Worm (Caenorhabditis elegans) whole organism, young adult: ENCODE results near the gene W01C8.1.

Experiments used
- B0035.1 ChIP-seq: sonication (generic microtip); optimal IDR thresholded peaks from 2 replicates; lab custom pipeline; 2016; ENCODE audit warnings: missing genetic modification characterization, mild to moderate bottlenecking, missing compliant biosample characterization, missing genotype, missing genetic modification reagents
- C06A6.2 ChIP-seq: fragments of 200-800 bp; sonication (Bioruptor generic); conservative IDR thresholded peaks from 2 replicates; pipeline ENCODE4 v1.3.6; 2022; ENCODE audit warnings: missing genetic modification characterization, missing compliant biosample characterization
- F22D6.2 ChIP-seq: sonication (generic microtip); optimal IDR thresholded peaks from 2 replicates; lab custom pipeline; 2016; ENCODE audit warnings: mild to moderate bottlenecking, missing genetic modification characterization, missing compliant biosample characterization
- F37B4.10 ChIP-seq: fragments of 200-800 bp; sonication (Bioruptor generic); IDR thresholded peaks from 2 replicates; pipeline ENCODE4 v1.3.6; 2022; ENCODE audit warnings: missing genetic modification characterization, missing compliant biosample characterization
- F55B11.4 ChIP-seq: sonication (generic microtip); optimal IDR thresholded peaks from 2 replicates; lab custom pipeline; 2016; ENCODE audit warnings: missing compliant biosample characterization, missing genetic modification characterization, borderline replicate concordance; ENCODE audit not compliant: insufficient read depth
- T26A5.8 ChIP-seq: sonication (generic microtip); optimal IDR thresholded peaks from 2 replicates; lab custom pipeline; 2016; ENCODE audit warnings: missing genetic modification characterization, missing compliant biosample characterization
- Y53G8AR.9 ChIP-seq: fragments of 200-800 bp; sonication (Bioruptor generic); conservative IDR thresholded peaks from 2 replicates; pipeline ENCODE4 v1.3.6; 2022; ENCODE audit warnings: missing genetic modification reagents, missing genetic modification characterization, missing compliant biosample characterization
- Y56A3A.18 ChIP-seq: fragments of 200-800 bp; sonication (Bioruptor generic); IDR thresholded peaks from 2 replicates; pipeline ENCODE4 v1.3.6; 2022; ENCODE audit warnings: missing genetic modification reagents, missing genetic modification characterization, missing compliant biosample characterization
- ZK185.1 ChIP-seq: sonication (generic microtip); optimal IDR thresholded peaks from 2 replicates; lab custom pipeline; 2016; ENCODE audit warnings: mild to moderate bottlenecking, missing genetic modification characterization, missing compliant biosample characterization; ENCODE audit not compliant: poor library complexity, severe bottlenecking
- athp-1 ChIP-seq: sonication (generic microtip); optimal IDR thresholded peaks from 2 replicates; lab custom pipeline; 2017; ENCODE audit warnings: mild to moderate bottlenecking, missing genetic modification characterization, missing compliant biosample characterization
- attf-3 ChIP-seq: fragments of 200-800 bp; sonication (Bioruptor generic); conservative IDR thresholded peaks from 2 replicates; pipeline ENCODE4 v1.3.6; 2022; ENCODE audit warnings: missing genetic modification reagents, missing genetic modification characterization, missing compliant biosample characterization
- attf-5 ChIP-seq: fragments of 200-800 bp; sonication (Bioruptor generic); optimal IDR thresholded peaks from 2 replicates; lab custom pipeline; 2018; ENCODE audit warnings: mild to moderate bottlenecking, missing genetic modification characterization, missing compliant biosample characterization
- cebp-1 ChIP-seq, 2 experiments: fragments of 200-800 bp in 1 of 2; sonication (Bioruptor generic) in 1 of 2; sonication (generic microtip) in 1 of 2; IDR thresholded peaks in 1 of 2; optimal IDR thresholded peaks in 1 of 2; 2 replicates each; pipeline versions ENCODE4 v1.3.6 to Lab custom; 2017 to 2022; ENCODE audit warnings: missing compliant biosample characterization in 2 of 2, missing genetic modification characterization in 2 of 2, mild to moderate bottlenecking in 1 of 2, missing genetic modification reagents in 1 of 2, moderate library complexity in 1 of 2
- ceh-27 ChIP-seq: fragments of 200-800 bp; sonication (Bioruptor generic); optimal IDR thresholded peaks from 2 replicates; lab custom pipeline; 2018; ENCODE audit warnings: mild to moderate bottlenecking, missing genetic modification characterization, moderate library complexity, missing compliant biosample characterization
- ceh-40 ChIP-seq: fragments of 200-800 bp; sonication (Bioruptor generic); IDR thresholded peaks from 2 replicates; pipeline ENCODE4 v1.3.6; 2022; ENCODE audit warnings: missing genetic modification characterization, missing compliant biosample characterization
- ceh-79 ChIP-seq: sonication (generic microtip); optimal IDR thresholded peaks from 2 replicates; lab custom pipeline; 2017; ENCODE audit warnings: mild to moderate bottlenecking, missing genetic modification characterization, missing compliant biosample characterization
- ceh-91 ChIP-seq: fragments of 200-800 bp; sonication (Bioruptor generic); IDR thresholded peaks from 2 replicates; pipeline ENCODE4 v1.3.6; 2022; ENCODE audit warnings: missing genetic modification reagents, missing genetic modification characterization, missing compliant biosample characterization
- chd-7 ChIP-seq: sonication (generic microtip); optimal IDR thresholded peaks from 2 replicates; lab custom pipeline; 2016; ENCODE audit warnings: mild to moderate bottlenecking, missing genetic modification characterization, moderate library complexity, missing compliant biosample characterization
- dpl-1 ChIP-seq: fragments of 150-350 bp; optimal IDR thresholded peaks from 2 replicates; lab custom pipeline; 2014; ENCODE audit warnings: missing biosample characterization, missing genetic modification reagents, missing genetic modification characterization
- egl-18 ChIP-seq: fragments of 200-800 bp; sonication (Bioruptor generic); IDR thresholded peaks from 2 replicates; pipeline ENCODE4 v1.3.6; 2022; ENCODE audit warnings: missing genetic modification reagents, missing genetic modification characterization, missing compliant biosample characterization
- egrh-3 ChIP-seq: fragments of 200-800 bp; sonication (Bioruptor generic); IDR thresholded peaks from 2 replicates; pipeline ENCODE4 v1.3.6; 2022; ENCODE audit warnings: missing genetic modification reagents, missing genetic modification characterization, missing compliant biosample characterization
- fkh-3 ChIP-seq: sonication (generic microtip); optimal IDR thresholded peaks from 2 replicates; lab custom pipeline; 2016; ENCODE audit warnings: mild to moderate bottlenecking, missing genetic modification characterization, missing compliant biosample characterization
- him-1 ChIP-seq: sonication (generic microtip); optimal IDR thresholded peaks from 2 replicates; lab custom pipeline; 2016; ENCODE audit warnings: missing genotype, missing genetic modification reagents, missing genetic modification characterization, missing compliant biosample characterization
- hlh-12 ChIP-seq: sonication (generic microtip); optimal IDR thresholded peaks from 2 replicates; lab custom pipeline; 2016; ENCODE audit warnings: missing genetic modification characterization, missing compliant biosample characterization
- hmg-1.2 ChIP-seq: fragments of 200-800 bp; sonication (Bioruptor generic); IDR thresholded peaks from 2 replicates; pipeline ENCODE4 v1.3.6; 2022; ENCODE audit warnings: missing genetic modification reagents, missing genetic modification characterization, missing compliant biosample characterization
- hmg-20 ChIP-seq: fragments of 200-800 bp; sonication (Bioruptor generic); IDR thresholded peaks from 2 replicates; pipeline ENCODE4 v1.3.6; 2022; ENCODE audit warnings: missing genetic modification reagents, missing genetic modification characterization, missing compliant biosample characterization
- hsf-1 ChIP-seq: fragments of 200-800 bp; sonication (Bioruptor generic); IDR thresholded peaks from 2 replicates; pipeline ENCODE4 v1.3.6; 2022; ENCODE audit warnings: missing genetic modification reagents, missing genetic modification characterization, missing compliant biosample characterization
- lag-1 ChIP-seq: fragments of 200-800 bp; sonication (Bioruptor generic); IDR thresholded peaks from 2 replicates; pipeline ENCODE4 v1.3.6; 2022; ENCODE audit warnings: missing genetic modification reagents, missing genetic modification characterization, missing compliant biosample characterization
- let-526 ChIP-seq: fragments of 200-800 bp; sonication (Bioruptor generic); IDR thresholded peaks from 2 replicates; pipeline ENCODE4 v1.3.6; 2022; ENCODE audit warnings: missing genetic modification reagents, missing genetic modification characterization, missing compliant biosample characterization
- lin-26 ChIP-seq: fragments of 200-800 bp; sonication (Bioruptor generic); IDR thresholded peaks from 2 replicates; pipeline ENCODE4 v1.3.6; 2022; ENCODE audit warnings: missing genetic modification reagents, missing genetic modification characterization, missing compliant biosample characterization
- lin-54 ChIP-seq: fragments of 200-800 bp; sonication (Bioruptor generic); optimal IDR thresholded peaks from 2 replicates; lab custom pipeline; 2018; ENCODE audit warnings: mild to moderate bottlenecking, missing genetic modification characterization, missing compliant biosample characterization
- lir-1 ChIP-seq: fragments of 200-800 bp; sonication (Bioruptor generic); conservative IDR thresholded peaks from 2 replicates; pipeline ENCODE4 v1.3.6; 2022; ENCODE audit warnings: missing genetic modification reagents, missing genetic modification characterization, missing compliant biosample characterization
- lsl-1 ChIP-seq: fragments of 200-800 bp; sonication (Bioruptor generic); optimal IDR thresholded peaks from 2 replicates; lab custom pipeline; 2018; ENCODE audit warnings: mild to moderate bottlenecking, missing genetic modification characterization, moderate library complexity, missing compliant biosample characterization
- madf-3 ChIP-seq: fragments of 200-800 bp; sonication (Bioruptor generic); IDR thresholded peaks from 2 replicates; pipeline ENCODE4 v1.3.6; 2022; ENCODE audit warnings: missing genetic modification reagents, missing genetic modification characterization, missing compliant biosample characterization
- mel-28 ChIP-seq: sonication (generic microtip); optimal IDR thresholded peaks from 2 replicates; lab custom pipeline; 2016; ENCODE audit warnings: borderline replicate concordance, mild to moderate bottlenecking, missing genetic modification characterization, missing compliant biosample characterization
- nhr-27 ChIP-seq: fragments of 200-800 bp; sonication (Bioruptor generic); optimal IDR thresholded peaks from 2 replicates; lab custom pipeline; 2018; ENCODE audit warnings: mild to moderate bottlenecking, missing genetic modification characterization, moderate library complexity, missing compliant biosample characterization
- sdz-38 ChIP-seq: sonication (generic microtip); optimal IDR thresholded peaks from 2 replicates; lab custom pipeline; 2016; ENCODE audit warnings: missing genotype, missing genetic modification characterization, missing compliant biosample characterization
- sea-2 ChIP-seq: fragments of 200-800 bp; sonication (Bioruptor generic); IDR thresholded peaks from 2 replicates; pipeline ENCODE4 v1.3.6; 2022; ENCODE audit warnings: missing genetic modification characterization, missing compliant biosample characterization
- snpc-1.1 ChIP-seq: sonication (generic microtip); optimal IDR thresholded peaks from 2 replicates; lab custom pipeline; 2017; ENCODE audit warnings: missing genetic modification characterization, mild to moderate bottlenecking, missing compliant biosample characterization, antibody characterized with exemption, moderate library complexity, missing genotype, missing genetic modification reagents; ENCODE audit not compliant: insufficient read depth
- snpc-1.3 ChIP-seq: sonication (generic microtip); optimal IDR thresholded peaks from 2 replicates; lab custom pipeline; 2017; ENCODE audit warnings: missing genetic modification characterization, mild to moderate bottlenecking, missing compliant biosample characterization, antibody characterized with exemption, moderate library complexity, missing genotype, missing genetic modification reagents; ENCODE audit not compliant: insufficient read depth
- snpc-4 ChIP-seq, 5 experiments: fragments of 150-350 bp in 1 of 5; sonication (generic microtip) in 4 of 5; optimal IDR thresholded peaks; 2 replicates each; lab custom pipeline; 2014 to 2018; ENCODE audit warnings: missing genetic modification characterization in 5 of 5, missing biosample characterization in 3 of 5, antibody characterized with exemption in 2 of 5, mild to moderate bottlenecking in 2 of 5, missing compliant biosample characterization in 2 of 5, missing genotype in 2 of 5, moderate library complexity in 2 of 5, missing genetic modification reagents in 1 of 5
- unc-130 ChIP-seq: sonication (generic microtip); optimal IDR thresholded peaks from 2 replicates; lab custom pipeline; 2016; ENCODE audit warnings: missing genetic modification reagents, missing genetic modification characterization, missing compliant biosample characterization
- unc-62 ChIP-seq: fragments of 150-350 bp; optimal IDR thresholded peaks from 2 replicates; lab custom pipeline; 2014; ENCODE audit warnings: missing biosample characterization, missing genetic modification reagents, missing genetic modification characterization
- xnd-1 ChIP-seq: sonication (generic microtip); optimal IDR thresholded peaks from 2 replicates; lab custom pipeline; 2016; ENCODE audit warnings: missing genotype, missing genetic modification reagents, missing genetic modification characterization, missing compliant biosample characterization
- ztf-25 ChIP-seq: fragments of 200-800 bp; sonication (Bioruptor generic); IDR thresholded peaks from 2 replicates; pipeline ENCODE4 v1.3.6; 2022; ENCODE audit warnings: missing genetic modification reagents, missing genetic modification characterization, missing compliant biosample characterization
- ztf-6 ChIP-seq: fragments of 200-800 bp; sonication (Bioruptor generic); IDR thresholded peaks from 2 replicates; pipeline ENCODE4 v1.3.6; 2022; ENCODE audit warnings: missing genetic modification reagents, missing genetic modification characterization, missing compliant biosample characterization

Gene W01C8.1

ce11 chrX:5707809-5708208 lies 15.6 kb downstream of the W01C8.1 start (continued):
- no peak for TF ChIP-seq snpc-1.3 (tag; lab: Kevin White, UChicago)
- TF ChIP-seq fkh-3: peak; percentile 26
- TF ChIP-seq hmg-20 (GFP tag; lab: Robert Waterston, UW): peak; percentile 78
- TF ChIP-seq sdz-38 (tag; lab: Kevin White, UChicago): no peak
- TF ChIP-seq C06A6.2 (GFP tag; lab: Robert Waterston, UW): peak; percentile 63; the same call in 1 of the 2 replicates
- no peak for TF ChIP-seq sea-2 (GFP tag; lab: Robert Waterston, UW)
- TF ChIP-seq hmg-1.2 (GFP tag; lab: Robert Waterston, UW): peak; percentile 89
- no peak for TF ChIP-seq F55B11.4 (tag; lab: Kevin White, UChicago)
- peak; percentile 94 for TF ChIP-seq lin-26 (GFP tag; lab: Robert Waterston, UW)
- TF ChIP-seq ceh-79: no peak
- no peak for TF ChIP-seq ceh-91 (GFP tag; lab: Robert Waterston, UW)
- TF ChIP-seq attf-3 (GFP tag; lab: Robert Waterston, UW): peak; percentile 57; the same call in 1 of the 2 replicates
- peak; percentile 81 for TF ChIP-seq ZK185.1 (tag; lab: Kevin White, UChicago)
- peak; percentile 69; the same call in 1 of the 2 replicates for TF ChIP-seq Y53G8AR.9 (GFP tag; lab: Robert Waterston, UW)
- 0 out of 2 replicates have a peak, but pooled peaks have one; percentile 31 for TF ChIP-seq hsf-1 (GFP tag; lab: Robert Waterston, UW)
- peak; percentile 82 for TF ChIP-seq chd-7 (tag; lab: Kevin White, UChicago)
- 0 out of 2 replicates have a peak, but pooled peaks have one; percentile 14 for TF ChIP-seq lir-1
- TF ChIP-seq athp-1 (tag; lab: Kevin White, UChicago): peak; percentile 74
- TF ChIP-seq egrh-3 (GFP tag; lab: Robert Waterston, UW): 0 out of 2 replicates have a peak, but pooled peaks have one; percentile 41
- no peak for TF ChIP-seq mel-28 (tag; lab: Kevin White, UChicago)
- peak; percentile 71 for TF ChIP-seq snpc-4 (GFP tag; optimal IDR thresholded peaks at IDR 0.05; lab: Kevin White, UChicago)
- peak in 1 of 4 experiments; percentile 66 for TF ChIP-seq snpc-4 (tag; optimal IDR thresholded peaks at IDR 0.05; lab: Kevin White, UChicago)
- no peak for TF ChIP-seq dpl-1 (GFP tag; lab: Kevin White, UChicago)
- peak; percentile 80 for TF ChIP-seq him-1 (tag; lab: Kevin White, UChicago)
- TF ChIP-seq egl-18: peak; percentile 35; the same call in 1 of the 2 replicates
- TF ChIP-seq ztf-6: peak; percentile 83; the same call in 1 of the 2 replicates
- TF ChIP-seq lag-1 (GFP tag; lab: Robert Waterston, UW): no peak
- TF ChIP-seq unc-130: peak; percentile 59
- TF ChIP-seq ceh-27 (GFP tag; lab: Kevin White, UChicago): peak; percentile 70
- TF ChIP-seq cebp-1 (GFP tag; IDR thresholded peaks at IDR 0.05; lab: Robert Waterston, UW): no peak
- no peak for TF ChIP-seq cebp-1 (tag; optimal IDR thresholded peaks at IDR 0.05; lab: Kevin White, UChicago)

ce11 chrX:5709205-5709604 lies 17.0 kb downstream of the W01C8.1 start:
- TF ChIP-seq ztf-6 (no peak), ceh-40 (peak; percentile 58; the same call in 1 of the 2 replicates), lin-54 (no peak), let-526 (GFP tag; lab: Robert Waterston, UW) (no peak), attf-5 (GFP tag; lab: Kevin White, UChicago) (no peak), B0035.1 (tag; lab: Kevin White, UChicago) (no peak), lir-1 (no peak), fkh-3 (no peak), madf-3 (GFP tag; lab: Robert Waterston, UW) (no peak), nhr-27 (no peak), F37B4.10 (no peak), snpc-1.1 (no peak), Y56A3A.18 (0 out of 2 replicates have a peak, but pooled peaks have one; percentile 61), F22D6.2 (tag; lab: Kevin White, UChicago) (no peak), hlh-12 (tag; lab: Kevin White, UChicago) (peak; percentile 53), hmg-1.2 (GFP tag; lab: Robert Waterston, UW) (peak; percentile 64), unc-62 (no peak), xnd-1 (tag; lab: Kevin White, UChicago) (no peak), ceh-27 (GFP tag; lab: Kevin White, UChicago) (no peak), T26A5.8 (tag; lab: Kevin White, UChicago) (no peak), ztf-25 (GFP tag; lab: Robert Waterston, UW) (peak; percentile 54; the same call in 1 of the 2 replicates), lsl-1 (GFP tag; lab: Kevin White, UChicago) (no peak)
